Fruit fly (Drosophila melanogaster): Measurements from ENCODE around the gene CG18745.

dm6 chr3R:7771656-7772055 lies 14.3 kb downstream of the CG18745 start, which contains the start of gene CG11286:
- TF ChIP-seq h (GFP tag; optimal IDR thresholded peaks at IDR 0.05) (no peak), Dif (GFP tag; optimal IDR thresholded peaks at IDR 0.05; ENCODE audit: partially characterized antibody) (no peak), brk (GFP tag; optimal IDR thresholded peaks at IDR 0.05) (no peak), Dfd (GFP tag; optimal IDR thresholded peaks at IDR 0.05) (no peak), usp (GFP tag; optimal IDR thresholded peaks at IDR 0.05) (no peak), Hr83 (GFP tag; optimal IDR thresholded peaks at IDR 0.05; ENCODE audit: poor library complexity, severe bottlenecking) (no peak)
